Worm (Caenorhabditis elegans): Measurements from ENCODE around the gene srh-174.

DNA sequence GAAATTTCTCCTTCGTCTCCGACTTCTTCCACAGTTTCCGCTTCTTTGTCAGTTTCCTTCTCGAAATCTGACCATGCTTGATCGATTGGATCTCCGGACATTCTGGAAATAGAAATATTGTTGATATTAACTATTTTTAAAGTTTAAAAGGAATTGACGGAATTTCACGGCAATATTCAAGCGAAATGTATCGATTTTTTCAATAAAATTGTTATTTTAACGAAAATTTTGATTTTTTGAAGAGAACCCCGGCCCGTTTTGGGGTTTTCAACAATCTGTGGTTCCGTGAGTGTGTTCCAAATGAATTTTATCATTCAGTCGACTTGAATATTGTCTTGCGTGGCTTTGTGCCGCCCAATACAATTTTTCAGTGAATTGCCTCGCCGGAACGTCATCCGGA lies 21.4 kb upstream of the srh-174 start, which contains the start of gene F40D4.13:
- TF ChIP-seq unc-39 (tag; optimal IDR thresholded peaks at IDR 0.05) (no peak), mab-5 (tag; optimal IDR thresholded peaks at IDR 0.05) (no peak)
